Worm (Caenorhabditis elegans): ENCODE measurements around the gene fut-8.

- TF ChIP-seq zag-1 (tag; optimal IDR thresholded peaks at IDR 0.05) (no peak), nhr-23 (tag; optimal IDR thresholded peaks at IDR 0.05) (no peak), unc-55 (GFP tag; optimal IDR thresholded peaks at IDR 0.05) (no peak), egl-27 (tag; optimal IDR thresholded peaks at IDR 0.05) (no peak), ztf-11 (tag; optimal IDR thresholded peaks at IDR 0.05) (no peak), snpc-4 (tag; optimal IDR thresholded peaks at IDR 0.05) (no peak), elt-3 (tag; optimal IDR thresholded peaks at IDR 0.05) (no peak), skn-1 (tag; optimal IDR thresholded peaks at IDR 0.05) (no peak), unc-62 (GFP tag; optimal IDR thresholded peaks at IDR 0.05) (no peak), lsy-2 (tag; optimal IDR thresholded peaks at IDR 0.05) (no peak)
Observed at ce11 chrV:6034714-6035113, 44.4 kb upstream of the fut-8 start, which contains the start of gene dhs-17.

All from whole organism, L2 larva.